Fruit fly (Drosophila melanogaster): ENCODE data around the gene CG10359.

Gene CG10359

dm6 chr3L:3606986-3607385 is 5.0 kb upstream of the CG10359 start:
- TF ChIP-seq CG15336 (GFP tag; IDR thresholded peaks at IDR 0.05) = peak; percentile 55
- peak; percentile 67 for TF ChIP-seq Eip78C (GFP tag)
- no peak for TF ChIP-seq Eip75B (GFP tag; optimal IDR thresholded peaks at IDR 0.05)
- no peak for TF ChIP-seq CG3919 (GFP tag; optimal IDR thresholded peaks at IDR 0.05)
- TF ChIP-seq CG6163 (GFP tag; IDR thresholded peaks at IDR 0.05) = 0 out of 3 replicates have a peak, but pooled peaks have one; percentile 35
- peak; percentile 36 for TF ChIP-seq Hr4 (GFP tag; optimal IDR thresholded peaks at IDR 0.05)
- peak; percentile 8 for TF ChIP-seq OdsH (GFP tag; optimal IDR thresholded peaks at IDR 0.05)
- TF ChIP-seq CG7368 (GFP tag; optimal IDR thresholded peaks at IDR 0.05) = no peak
- peak; percentile 40 for TF ChIP-seq svp (GFP tag)
- TF ChIP-seq eg (GFP tag; IDR thresholded peaks at IDR 0.05) = no peak
- no peak for TF ChIP-seq ss (GFP tag; optimal IDR thresholded peaks at IDR 0.05)
- TF ChIP-seq Sox102F (GFP tag; optimal IDR thresholded peaks at IDR 0.05) = no peak
- TF ChIP-seq Hr39 (GFP tag; optimal IDR thresholded peaks at IDR 0.05) = peak; percentile 9

- TF ChIP-seq esn (GFP tag; optimal IDR thresholded peaks at IDR 0.05) (peak; percentile 77), spab (GFP tag; optimal IDR thresholded peaks at IDR 0.05) (peak; percentile 5), Lpt (GFP tag; optimal IDR thresholded peaks at IDR 0.05) (no peak), CG16779 (tag; optimal IDR thresholded peaks at IDR 0.05) (no peak), Sox14 (GFP tag; optimal IDR thresholded peaks at IDR 0.05) (peak; percentile 38), Eip78C (GFP tag) (peak; percentile 92), Sox102F (GFP tag; optimal IDR thresholded peaks at IDR 0.05) (peak; percentile 55), fkh (GFP tag; optimal IDR thresholded peaks at IDR 0.05) (no peak), CG8632 (GFP tag; optimal IDR thresholded peaks at IDR 0.05) (peak; percentile 35), CG9139 (GFP tag; optimal IDR thresholded peaks at IDR 0.05) (no peak), Ets21C (GFP tag; optimal IDR thresholded peaks at IDR 0.05) (peak; percentile 39), dac (GFP tag; optimal IDR thresholded peaks at IDR 0.05) (no peak), Hr38 (GFP tag; optimal IDR thresholded peaks at IDR 0.05) (no peak), CG6792 (GFP tag; optimal IDR thresholded peaks at IDR 0.05) (peak; percentile 32), Ets96B (tag; optimal IDR thresholded peaks at IDR 0.05) (peak; percentile 18), CG11762 (GFP tag; optimal IDR thresholded peaks at IDR 0.05; ENCODE audit: insufficient read depth) (peak; percentile 20), CG34406 (GFP tag; optimal IDR thresholded peaks at IDR 0.05) (peak; percentile 58), Eip75B (GFP tag; optimal IDR thresholded peaks at IDR 0.05) (peak; percentile 1), acj6 (GFP tag; optimal IDR thresholded peaks at IDR 0.05) (peak; percentile 61), lz (GFP tag; optimal IDR thresholded peaks at IDR 0.05) (peak; percentile 67), CG15336 (GFP tag; IDR thresholded peaks at IDR 0.05) (0 out of 2 replicates have a peak, but pooled peaks have one; percentile 13), vri (GFP tag; optimal IDR thresholded peaks at IDR 0.05) (no peak), Sox15 (GFP tag; optimal IDR thresholded peaks at IDR 0.05) (peak; percentile 48), cyc (GFP tag; optimal IDR thresholded peaks at IDR 0.05) (peak; percentile 39), fd59A (GFP tag; optimal IDR thresholded peaks at IDR 0.05) (peak; percentile 0), Eip93F (GFP tag; optimal IDR thresholded peaks at IDR 0.05) (no peak), Met (GFP tag; optimal IDR thresholded peaks at IDR 0.05) (peak; percentile 69), Blimp-1 (GFP tag; optimal IDR thresholded peaks at IDR 0.05) (peak; percentile 24), CG6854 (GFP tag; optimal IDR thresholded peaks at IDR 0.05) (no peak), Hr4 (GFP tag; optimal IDR thresholded peaks at IDR 0.05) (peak; percentile 30), Smox (GFP tag; optimal IDR thresholded peaks at IDR 0.05) (peak; percentile 69), Gug (GFP tag; IDR thresholded peaks at IDR 0.05) (no peak), CG6163 (GFP tag; IDR thresholded peaks at IDR 0.05) (no peak), net (GFP tag; optimal IDR thresholded peaks at IDR 0.05) (peak; percentile 63), CG32006 (GFP tag; optimal IDR thresholded peaks at IDR 0.05) (peak; percentile 61), CG31627 (GFP tag; optimal IDR thresholded peaks at IDR 0.05) (peak; percentile 57), CG10631 (GFP tag; optimal IDR thresholded peaks at IDR 0.05) (peak; percentile 35), fd85E (GFP tag; optimal IDR thresholded peaks at IDR 0.05) (no peak), topi (GFP tag; optimal IDR thresholded peaks at IDR 0.05) (peak; percentile 72), Hr39 (GFP tag; optimal IDR thresholded peaks at IDR 0.05) (peak; percentile 64), OdsH (GFP tag; optimal IDR thresholded peaks at IDR 0.05) (peak; percentile 52), CG6276 (GFP tag; optimal IDR thresholded peaks at IDR 0.05) (no peak), achi (GFP tag; optimal IDR thresholded peaks at IDR 0.05) (peak; percentile 54)
These were observed 742 bp downstream of the CG10359 start for dm6 chr3L:3612582-3613285.
